Worm (Caenorhabditis elegans) whole organism, late embryonic: ENCODE measurements around the gene wrm-1.

ENCODE experiments used
- ama-1 ChIP-seq: fragments of 150-350 bp; optimal IDR thresholded peaks from 2 replicates; lab custom pipeline; 2014
- che-1 ChIP-seq: sonication (generic microtip); optimal IDR thresholded peaks from 2 replicates; lab custom pipeline; 2016; ENCODE audit warnings: mild to moderate bottlenecking, missing genetic modification characterization, missing compliant biosample characterization
- fkh-10 ChIP-seq: fragments of 150-350 bp; optimal IDR thresholded peaks from 2 replicates; lab custom pipeline; 2014; ENCODE audit warnings: missing biosample characterization, missing genetic modification reagents, missing genetic modification characterization
- hlh-15 ChIP-seq: sonication (generic microtip); optimal IDR thresholded peaks from 2 replicates; lab custom pipeline; 2016; ENCODE audit warnings: missing genetic modification characterization, missing compliant biosample characterization
- rnt-1 ChIP-seq: sonication (generic microtip); optimal IDR thresholded peaks from 2 replicates; lab custom pipeline; 2016; ENCODE audit warnings: missing genetic modification characterization, missing compliant biosample characterization
- syd-9 ChIP-seq: sonication (generic microtip); optimal IDR thresholded peaks from 2 replicates; lab custom pipeline; 2016; ENCODE audit warnings: mild to moderate bottlenecking, missing genetic modification characterization, moderate library complexity, missing compliant biosample characterization
- tbx-2 ChIP-seq: sonication (generic microtip); optimal IDR thresholded peaks from 2 replicates; lab custom pipeline; 2016; ENCODE audit warnings: missing genetic modification characterization, missing compliant biosample characterization
- ttx-3 ChIP-seq: sonication (generic microtip); optimal IDR thresholded peaks from 2 replicates; lab custom pipeline; 2016; ENCODE audit warnings: missing genetic modification reagents, missing genetic modification characterization, missing compliant biosample characterization
- unc-42 ChIP-seq: sonication (generic microtip); optimal IDR thresholded peaks from 2 replicates; lab custom pipeline; 2016; ENCODE audit warnings: missing genotype, missing genetic modification characterization, missing compliant biosample characterization
- unc-55 ChIP-seq: sonication (generic microtip); optimal IDR thresholded peaks from 2 replicates; lab custom pipeline; 2017; ENCODE audit warnings: missing biosample characterization, missing genetic modification reagents, missing genetic modification characterization

DNA sequence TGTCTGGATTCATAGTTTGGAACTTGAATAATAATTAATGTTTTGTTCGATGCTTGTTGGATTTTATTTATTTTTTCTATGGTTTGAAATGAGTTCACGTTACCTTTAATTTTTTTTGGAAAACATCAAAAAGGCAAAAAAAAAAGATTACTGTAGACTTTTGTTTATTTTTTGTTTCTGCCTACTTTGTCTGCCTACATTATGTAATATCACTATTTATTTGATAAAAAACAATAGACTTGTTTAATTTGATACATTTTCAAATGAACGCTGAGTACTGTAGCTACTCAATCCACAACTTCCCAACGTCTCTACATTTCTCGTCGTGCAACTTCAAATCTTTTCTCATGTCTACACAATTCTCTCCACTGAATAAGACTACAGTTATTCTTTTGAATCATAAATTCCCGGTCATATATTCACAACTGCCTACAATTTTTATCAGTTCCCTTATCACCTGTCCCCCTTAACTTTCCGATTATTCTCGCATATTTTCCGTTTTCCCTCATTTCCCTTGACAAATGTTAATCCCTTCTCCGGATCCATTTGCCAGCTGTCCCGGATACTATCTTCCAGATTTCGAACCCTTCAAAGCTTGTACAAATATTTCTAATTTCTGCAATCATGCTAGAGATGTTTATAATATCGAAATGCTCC, 8.5 kb downstream of the wrm-1 start, which contains the start of the genes B0244.9 and B0244.7:
- TF ChIP-seq tbx-2 (tag; lab: Kevin White, UChicago) (no peak), unc-55 (no peak), syd-9 (tag; lab: Kevin White, UChicago) (no peak), ama-1 (lab: Kevin White, UChicago) (no peak), unc-42 (tag; lab: Kevin White, UChicago) (no peak), fkh-10 (GFP tag; lab: Kevin White, UChicago) (no peak), hlh-15 (tag; lab: Kevin White, UChicago) (no peak), ttx-3 (tag; lab: Kevin White, UChicago) (no peak), che-1 (tag; lab: Kevin White, UChicago) (no peak), rnt-1 (no peak)
